Fruit fly (Drosophila melanogaster) whole organism, embryonic: Measurements from ENCODE around the gene Cog2.

Experiments used
- Atf3 ChIP-seq: fragments of 200-800 bp; sonication (Bioruptor generic); optimal IDR thresholded peaks from 3 replicates; lab custom pipeline; 2016; ENCODE audit warnings: missing biosample characterization, missing genetic modification characterization
- CG1233 ChIP-seq: fragments of 200-800 bp; sonication (Bioruptor generic); optimal IDR thresholded peaks from 4 replicates; lab custom pipeline; 2018; ENCODE audit warnings: missing biosample characterization, mild to moderate bottlenecking, missing genetic modification characterization
- CG14014 ChIP-seq: fragments of 200-800 bp; sonication (Bioruptor generic); IDR thresholded peaks from 2 replicates; pipeline ENCODE4 v1.3.6; 2022; ENCODE audit warnings: missing biosample characterization, missing genetic modification characterization
- Fer2 ChIP-seq: fragments of 200-800 bp; sonication (Bioruptor generic); optimal IDR thresholded peaks from 2 replicates; lab custom pipeline; 2018; ENCODE audit warnings: missing biosample characterization, mild to moderate bottlenecking, missing genetic modification characterization, moderate library complexity
- Neu2 ChIP-seq: fragments of 200-800 bp; sonication (Bioruptor generic); optimal IDR thresholded peaks from 3 replicates; lab custom pipeline; 2016; ENCODE audit warnings: missing biosample characterization, missing genetic modification characterization, borderline replicate concordance
- ham ChIP-seq: fragments of 200-800 bp; sonication (Bioruptor generic); IDR thresholded peaks from 2 replicates; pipeline ENCODE4 v1.3.6; 2022; ENCODE audit warnings: missing biosample characterization, missing genetic modification characterization

- TF ChIP-seq CG1233 (GFP tag; lab: Kevin White, UChicago) (no peak), ham (no peak), Atf3 (no peak), Neu2 (GFP tag; lab: Kevin White, UChicago) (no peak), CG14014 (GFP tag; lab: Robert Waterston, UW) (no peak), Fer2 (tag; lab: Kevin White, UChicago) (no peak)
Observed at dm6 chr3R:15320747-15321085, 40.7 kb downstream of the Cog2 start, which contains the start of gene ear.
